Fruit fly (Drosophila melanogaster) S2 (cell line): ENCODE measurements around the gene Dpp10.

ENCODE experiments used
- CG8478 ChIP-seq: fragments of >200 bp; optimal IDR thresholded peaks from 2 replicates; lab custom pipeline; 2018
- CTCF ChIP-seq, 2 experiments: fragments of >200 bp; optimal IDR thresholded peaks; 2 replicates each; lab custom pipeline; 2018

- TF ChIP-seq CG8478 (lab: Kevin White, UChicago) (no peak), CTCF (optimal IDR thresholded peaks at IDR 0.05; lab: Kevin White, UChicago) (no peak)
Measured at dm6 chr2L:6550809-6551208, 50.1 kb downstream of the Dpp10 start.
